Fruit fly (Drosophila melanogaster) ovary, adult (tissue): ENCODE results near the gene CG11076.

Experiments
- CG17801 ChIP-seq: fragments of 200-800 bp; optimal IDR thresholded peaks from 2 replicates; lab custom pipeline; 2019; ENCODE audit warnings: missing biosample characterization, mild to moderate bottlenecking, missing genetic modification characterization, moderate library complexity; ENCODE audit not compliant: partially characterized antibody

The CG11076 gene

DNA sequence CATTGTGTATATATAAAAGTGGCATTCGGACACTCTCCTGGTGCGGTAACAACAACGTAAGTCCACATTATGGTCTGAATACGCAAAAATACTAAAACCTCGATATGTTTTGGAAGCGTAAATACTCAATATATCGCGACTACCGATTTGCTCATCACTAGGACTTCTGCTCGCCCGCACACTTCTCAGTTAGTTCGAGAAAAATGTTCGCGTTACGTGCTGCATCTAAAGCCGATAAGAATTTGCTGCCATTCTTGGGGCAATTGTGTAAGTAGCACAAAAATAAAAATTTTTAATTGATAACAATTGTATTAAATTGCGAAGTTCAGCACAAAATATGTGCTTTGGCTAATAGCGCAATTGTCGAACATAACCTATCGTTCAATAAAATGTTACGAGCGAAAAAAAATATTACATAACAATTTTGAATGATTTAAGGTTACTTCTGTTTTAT, at the start of gene CG11076:
CG11076 (minus strand) TSS at position 71 of the 454 bp plus-strand sequence.
- TF ChIP-seq CG17801 (GFP tag; lab: Kevin White, UChicago): peak; percentile 78

DNA sequence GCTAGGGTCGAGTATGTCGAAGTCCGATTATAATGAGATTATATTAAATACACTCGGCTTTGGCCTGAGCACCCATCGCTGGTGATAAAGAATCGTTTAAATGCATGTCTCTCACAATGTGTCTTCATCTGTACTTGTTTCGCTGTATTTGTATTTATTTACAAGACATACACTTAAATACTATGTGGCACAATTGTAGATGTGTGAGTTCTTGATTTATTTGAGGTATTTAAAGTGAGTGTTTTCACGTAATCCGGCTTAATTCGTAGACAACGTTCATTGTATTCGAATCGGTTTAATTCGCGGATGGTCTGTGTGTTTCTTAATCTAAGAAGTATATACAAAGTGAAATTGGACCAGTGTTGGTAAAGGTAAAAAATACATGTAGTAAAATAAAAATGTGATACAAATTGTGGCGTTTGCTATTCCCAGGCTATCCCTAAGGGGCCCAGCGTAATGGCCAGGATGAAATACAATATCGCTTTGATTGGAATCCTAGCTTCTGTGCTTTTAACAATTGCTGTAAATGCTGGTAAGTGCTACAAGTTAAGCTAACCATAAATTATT, 33.2 kb upstream of the CG11076 start, which contains the start of gene Zyx:
Zyx (minus strand) TSS at position 350 of the 567 bp plus-strand sequence.
- TF ChIP-seq CG17801 (GFP tag; lab: Kevin White, UChicago): no peak

DNA sequence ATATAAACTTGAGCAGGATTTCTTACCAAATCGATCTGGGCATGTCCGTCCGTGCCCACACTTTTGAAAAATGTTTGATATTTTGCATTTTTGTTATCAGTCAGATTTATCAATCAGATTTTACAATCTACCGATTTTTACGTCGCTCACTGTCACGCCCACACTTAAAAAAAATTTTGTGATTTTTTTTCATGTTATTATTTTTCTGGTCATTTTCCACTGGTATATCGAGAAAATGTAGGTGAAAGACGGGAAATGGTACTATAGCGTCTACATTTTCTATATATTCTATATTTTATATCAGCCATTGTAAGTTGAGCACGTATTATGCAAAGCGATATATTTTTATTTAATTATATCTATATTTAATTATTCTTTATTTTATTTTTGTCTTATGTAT, 32.7 kb upstream of the CG11076 start:
- TF ChIP-seq CG17801 (GFP tag; lab: Kevin White, UChicago): no peak

DNA sequence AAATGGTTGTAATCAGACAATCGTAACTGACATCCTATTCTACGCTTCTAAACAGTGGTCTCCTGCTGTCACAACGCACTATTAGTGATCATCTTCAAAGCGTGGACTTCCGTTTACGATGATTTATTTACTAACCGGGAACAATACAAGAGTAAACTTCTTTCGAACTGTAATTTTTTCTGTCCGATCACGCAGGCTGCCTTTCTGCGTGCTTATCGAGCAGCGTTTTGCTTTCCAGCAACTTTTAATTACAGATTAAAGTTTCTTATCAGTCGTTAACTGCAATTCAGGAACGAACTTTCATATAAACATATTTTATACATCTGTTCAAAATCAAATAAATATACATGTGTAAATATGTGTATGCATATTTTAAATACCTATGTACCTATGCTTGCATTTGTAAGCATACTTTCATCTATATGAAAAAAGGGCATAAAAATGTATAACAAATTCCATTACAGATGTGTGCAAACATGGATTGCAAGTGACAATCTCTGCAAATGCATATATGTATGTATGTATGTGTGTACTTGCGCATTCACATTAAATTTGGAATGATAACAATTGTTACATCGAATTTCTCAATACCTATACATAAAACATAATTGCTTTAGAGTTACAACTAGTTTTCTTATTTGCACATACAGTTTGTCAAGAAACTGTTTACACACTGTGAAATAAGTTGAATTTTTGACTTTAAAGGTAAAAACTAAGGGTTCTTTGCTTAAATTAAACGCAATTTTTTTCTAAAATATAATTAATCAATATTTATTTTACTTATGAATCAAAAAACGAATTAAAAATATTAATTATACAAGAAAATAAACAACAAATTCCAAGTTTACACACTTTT, 31.6 kb upstream of the CG11076 start:
- TF ChIP-seq CG17801 (GFP tag; lab: Kevin White, UChicago): no peak

DNA sequence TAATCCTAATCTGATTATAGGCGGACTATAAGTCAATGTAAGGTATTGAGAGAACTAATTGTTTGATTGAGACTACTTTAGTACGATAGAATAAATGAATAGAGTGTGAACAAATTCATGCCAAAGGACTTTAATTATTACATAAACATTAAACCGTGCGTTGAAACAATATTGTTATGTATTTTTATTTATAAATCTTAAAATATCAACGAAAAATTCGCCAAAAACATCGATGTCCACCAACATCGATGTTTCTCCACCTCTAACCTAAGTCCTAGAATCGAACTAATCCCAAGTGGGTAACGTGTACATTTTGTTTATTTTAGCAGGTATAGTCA, 29.5 kb upstream of the CG11076 start:
- no peak for TF ChIP-seq CG17801 (GFP tag; lab: Kevin White, UChicago)

DNA sequence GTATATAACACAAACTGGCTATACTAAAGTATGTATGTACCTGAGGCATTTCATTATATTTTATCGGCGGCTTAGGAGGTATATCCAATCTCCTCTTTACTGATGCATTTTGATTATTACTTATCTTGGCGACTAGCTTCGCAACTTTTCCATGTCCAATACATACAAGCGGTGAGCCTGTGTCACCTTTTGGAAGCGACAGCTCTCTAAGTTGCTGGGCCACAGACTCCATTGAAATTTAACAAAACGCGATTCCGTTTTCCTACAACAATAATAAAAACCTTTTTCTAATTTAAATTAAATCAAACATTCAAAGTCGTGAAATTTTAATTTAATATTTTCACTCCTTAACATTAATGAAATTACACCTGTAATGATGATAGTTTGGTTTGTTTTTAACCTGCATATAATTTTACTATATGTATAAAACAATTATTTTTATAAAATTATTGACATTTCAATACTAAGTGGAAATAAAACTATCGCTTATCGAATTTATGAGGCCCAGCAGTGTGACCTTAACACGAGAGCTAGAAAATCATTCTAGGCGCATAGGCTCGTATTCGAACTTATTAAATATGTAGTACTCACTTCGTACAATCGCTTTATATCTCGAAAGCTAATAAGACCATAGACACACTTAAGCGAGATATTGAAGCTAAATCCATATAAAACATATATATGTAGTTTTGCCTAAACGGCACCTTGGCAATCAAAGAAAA, 29.0 kb upstream of the CG11076 start, which contains the start of gene apolpp:
apolpp (plus strand) TSS at position 597 of the 722 bp plus-strand sequence.
- peak; percentile 34 for TF ChIP-seq CG17801 (GFP tag; lab: Kevin White, UChicago)

DNA sequence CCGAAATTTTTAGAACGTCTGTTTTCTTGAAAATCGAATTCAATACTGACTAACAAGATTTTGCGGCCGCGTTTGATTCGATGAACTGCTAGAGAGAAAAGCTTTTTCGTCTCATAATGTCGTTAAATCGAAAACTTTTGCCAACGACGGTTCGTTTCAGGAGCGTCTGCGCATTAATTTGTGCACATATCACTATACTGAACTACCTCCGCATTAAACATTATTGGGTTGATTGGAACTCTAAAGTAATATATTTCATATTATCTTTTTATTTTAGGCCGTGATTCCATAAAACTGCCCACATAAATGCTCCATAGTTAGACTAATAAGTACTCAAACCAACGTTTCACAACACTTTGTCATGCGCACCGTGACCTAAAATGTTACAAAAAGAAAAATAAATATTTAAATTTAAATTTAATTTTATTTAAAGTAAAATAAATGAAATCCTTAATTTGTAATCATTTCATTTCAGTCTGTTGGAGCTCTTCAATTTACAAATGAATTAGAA, 22.2 kb upstream of the CG11076 start, which contains the start of gene CaMKII:
CaMKII (minus strand) TSS at position 51 of the 511 bp plus-strand sequence.
- no peak for TF ChIP-seq CG17801 (GFP tag; lab: Kevin White, UChicago)

DNA sequence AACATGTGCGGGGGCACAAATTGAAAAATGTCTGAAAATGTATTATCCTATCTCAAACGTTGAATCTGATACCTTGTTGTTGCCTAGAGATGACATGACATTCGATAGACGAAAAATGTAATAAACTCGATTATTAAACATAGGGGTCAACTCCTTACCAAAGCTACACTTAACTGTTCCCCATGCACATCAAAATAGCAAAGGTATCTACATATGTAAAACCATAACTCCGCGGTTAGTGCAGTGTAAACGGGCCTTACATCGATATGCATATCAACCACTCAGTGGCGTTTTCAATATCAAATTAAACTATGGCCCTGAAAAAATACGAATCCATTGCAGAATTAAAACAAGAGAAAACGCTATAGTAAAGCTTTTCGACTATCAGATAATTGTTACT, 19.7 kb upstream of the CG11076 start:
- peak; percentile 40 for TF ChIP-seq CG17801 (GFP tag; lab: Kevin White, UChicago)

DNA sequence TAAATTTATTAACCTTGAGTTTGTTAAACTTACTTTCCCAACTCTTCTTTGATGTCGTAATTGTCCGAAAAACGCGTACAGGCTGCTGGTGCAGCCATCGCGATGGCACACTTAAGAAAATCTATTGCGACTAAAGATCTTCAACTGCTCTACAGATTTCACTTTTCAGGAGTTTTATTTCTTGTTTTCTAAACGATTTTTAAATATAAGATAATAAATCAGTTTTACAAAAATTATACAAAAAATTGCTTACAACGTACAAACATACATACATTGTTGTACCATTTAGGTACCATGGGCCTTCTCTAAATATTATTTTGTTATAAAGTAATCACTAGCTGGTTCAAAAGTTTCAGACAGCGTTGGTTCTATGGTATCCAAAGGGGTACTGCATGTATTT, 18.9 kb upstream of the CG11076 start:
- no peak for TF ChIP-seq CG17801 (GFP tag; lab: Kevin White, UChicago)

DNA sequence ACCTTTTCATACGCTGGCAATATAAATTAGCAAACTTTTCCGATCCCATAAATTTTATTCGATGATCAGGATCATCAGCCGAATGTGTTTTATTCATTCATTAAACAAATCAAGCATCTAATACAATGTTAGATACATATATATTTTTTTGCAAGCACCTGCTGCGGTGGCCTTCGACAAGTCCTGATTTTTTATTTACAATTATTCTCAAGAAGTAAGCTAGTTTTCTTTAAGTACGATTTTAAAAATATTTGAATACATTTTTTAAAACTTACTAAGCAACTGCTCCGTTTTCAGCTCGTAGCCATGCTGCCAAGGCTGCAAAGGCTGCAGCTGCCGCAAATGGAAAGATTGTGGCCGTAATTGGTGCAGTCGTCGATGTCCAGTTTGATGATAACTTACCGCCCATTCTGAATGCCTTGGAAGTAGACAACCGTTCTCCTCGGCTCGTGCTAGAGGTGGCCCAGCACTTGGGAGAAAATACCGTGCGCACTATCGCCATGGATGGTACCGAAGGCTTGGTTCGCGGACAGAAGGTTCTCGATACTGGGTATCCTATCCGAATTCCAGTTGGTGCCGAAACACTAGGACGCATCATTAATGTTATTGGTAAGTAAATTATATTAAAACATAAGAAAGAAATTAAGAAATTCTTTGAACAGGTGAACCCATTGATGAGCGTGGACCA, 1.2 kb upstream of the CG11076 start:
- TF ChIP-seq CG17801 (GFP tag; lab: Kevin White, UChicago): no peak

DNA sequence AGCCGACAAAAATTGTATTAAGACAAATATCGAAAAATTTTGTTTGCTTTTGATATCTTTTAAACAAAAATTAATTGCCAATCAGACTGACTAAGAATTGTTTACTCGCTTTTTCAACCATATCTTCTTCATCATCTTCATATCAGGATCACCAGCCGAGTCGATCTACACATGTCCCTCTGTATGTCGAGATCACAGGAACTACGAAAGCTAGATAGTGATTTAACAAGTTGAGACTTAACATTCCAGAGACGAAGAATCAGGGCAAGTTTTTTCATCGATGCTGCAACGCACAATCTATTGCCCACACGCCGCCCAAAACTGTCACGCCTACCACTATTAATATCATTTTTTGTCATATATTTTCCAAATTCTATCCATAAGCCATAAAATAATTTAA, 420 bp downstream of the CG11076 start, which contains the start of gene ATPsynbeta:
ATPsynbeta (plus strand) TSS at position 348 of the 400 bp plus-strand sequence.
- TF ChIP-seq CG17801 (GFP tag; lab: Kevin White, UChicago): no peak

DNA sequence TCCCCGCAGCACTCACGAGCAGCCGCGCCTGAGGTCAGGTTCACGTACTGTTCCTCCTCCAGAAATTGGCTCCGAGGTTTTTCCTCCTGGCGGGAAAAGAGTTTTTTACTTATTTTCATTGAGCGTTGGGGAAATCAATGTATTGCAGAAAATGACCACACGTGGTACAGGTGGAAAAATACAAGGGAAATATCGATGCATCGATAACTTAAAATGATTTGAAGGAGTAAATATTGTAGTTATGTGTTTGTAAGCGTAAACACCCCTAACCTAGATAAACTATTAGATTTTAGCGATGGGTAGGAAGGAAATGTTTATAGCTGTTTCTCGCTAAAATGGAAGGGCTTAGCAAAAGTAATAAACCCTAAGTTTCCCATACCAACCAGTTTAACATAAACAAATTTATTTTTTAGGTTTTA, 856 bp downstream of the CG11076 start:
- peak; percentile 38 for TF ChIP-seq CG17801 (GFP tag; lab: Kevin White, UChicago)

DNA sequence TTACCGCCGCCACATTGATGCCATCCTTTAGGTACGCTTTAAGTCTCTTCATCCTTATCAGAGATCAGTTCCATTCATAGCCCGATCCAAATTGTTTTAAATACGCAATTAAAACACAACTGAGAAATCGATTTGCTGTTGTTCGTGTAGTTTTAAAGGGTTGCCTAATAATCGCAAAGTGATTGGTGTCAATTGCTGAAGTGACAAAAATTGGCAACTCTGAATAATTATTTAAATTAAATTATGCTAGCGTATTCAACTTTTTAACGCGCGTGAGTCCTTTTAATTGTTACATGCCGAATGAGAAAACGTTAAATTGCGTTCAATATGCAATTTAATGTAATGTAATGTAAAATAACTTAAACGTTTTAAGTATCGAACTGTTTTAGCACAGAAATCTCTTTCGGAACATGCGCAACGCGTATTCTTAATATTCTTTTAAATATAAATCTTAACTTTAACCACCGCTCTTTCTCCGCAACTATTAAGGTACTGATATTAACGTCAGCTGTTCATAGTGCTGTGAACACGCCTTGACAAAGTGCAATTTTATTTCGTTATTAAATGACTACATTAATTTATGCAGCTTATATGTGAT, 2.3 kb downstream of the CG11076 start, which contains the start of gene Mpv17:
Mpv17 (minus strand) TSS at position 164 of the 598 bp plus-strand sequence.
- TF ChIP-seq CG17801 (GFP tag; lab: Kevin White, UChicago): peak; percentile 41
